Worm (Caenorhabditis elegans) whole organism, late embryonic: Measurements from ENCODE around the gene fbxb-47.

Experiments
- C08G9.2 ChIP-seq: sonication (generic microtip); optimal IDR thresholded peaks from 2 replicates; lab custom pipeline; 2016; ENCODE audit warnings: mild to moderate bottlenecking, missing genetic modification characterization, moderate library complexity, missing compliant biosample characterization
- ceh-19 ChIP-seq: fragments of 200-800 bp; sonication (Bioruptor generic); optimal IDR thresholded peaks from 2 replicates; lab custom pipeline; 2018; ENCODE audit warnings: mild to moderate bottlenecking, missing genetic modification characterization, missing compliant biosample characterization
- ceh-9 ChIP-seq: sonication (generic microtip); optimal IDR thresholded peaks from 2 replicates; lab custom pipeline; 2016; ENCODE audit warnings: mild to moderate bottlenecking, missing genetic modification characterization, inconsistent platforms, missing compliant biosample characterization
- ets-4 ChIP-seq: sonication (generic microtip); optimal IDR thresholded peaks from 2 replicates; lab custom pipeline; 2016; ENCODE audit warnings: missing genetic modification characterization, missing compliant biosample characterization
- eyg-1 ChIP-seq: sonication (generic microtip); optimal IDR thresholded peaks from 2 replicates; lab custom pipeline; 2016; ENCODE audit warnings: missing genotype, missing genetic modification characterization, missing compliant biosample characterization
- fkh-10 ChIP-seq: fragments of 150-350 bp; optimal IDR thresholded peaks from 2 replicates; lab custom pipeline; 2014; ENCODE audit warnings: missing biosample characterization, missing genetic modification reagents, missing genetic modification characterization
- nhr-11 ChIP-seq: fragments of 150-350 bp; optimal IDR thresholded peaks from 2 replicates; lab custom pipeline; 2014; ENCODE audit warnings: missing biosample characterization, missing genetic modification characterization
- pha-4 ChIP-seq: fragments of 150-350 bp; optimal IDR thresholded peaks from 2 replicates; lab custom pipeline; 2018; ENCODE audit warnings: missing biosample characterization, missing genetic modification reagents, missing genetic modification characterization
- pqm-1 ChIP-seq: sonication (generic microtip); optimal IDR thresholded peaks from 2 replicates; lab custom pipeline; 2016; ENCODE audit warnings: missing genetic modification characterization, missing compliant biosample characterization
- syd-9 ChIP-seq: sonication (generic microtip); optimal IDR thresholded peaks from 2 replicates; lab custom pipeline; 2016; ENCODE audit warnings: mild to moderate bottlenecking, missing genetic modification characterization, moderate library complexity, missing compliant biosample characterization
- unc-86 ChIP-seq: sonication (generic microtip); optimal IDR thresholded peaks from 2 replicates; lab custom pipeline; 2016; ENCODE audit warnings: missing genetic modification characterization, missing compliant biosample characterization

DNA sequence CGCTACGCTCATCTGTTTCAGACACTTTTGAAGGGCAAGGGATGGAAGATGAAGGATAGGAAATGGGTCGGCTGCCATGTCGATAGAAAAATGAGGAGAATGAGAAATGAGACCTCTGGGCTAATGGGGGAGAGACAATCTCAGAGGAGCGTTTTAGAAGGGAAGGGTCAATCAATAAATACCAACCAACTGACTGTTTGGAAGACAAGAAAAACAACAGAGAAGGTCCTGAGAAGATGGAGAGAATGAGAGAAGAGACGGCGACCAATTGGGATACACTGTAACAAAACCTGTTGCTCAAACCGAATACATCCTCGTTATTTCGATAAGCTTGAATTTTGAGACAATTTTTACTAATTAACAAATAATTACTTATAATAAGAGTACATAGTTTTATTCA is 49.9 kb downstream of the fbxb-47 start, which contains the start of gene fbxb-15:
- TF ChIP-seq nhr-11 (tag; lab: Kevin White, UChicago) (no peak), pha-4 (tag; lab: Kevin White, UChicago) (no peak), ceh-9 (tag; lab: Kevin White, UChicago) (no peak), ets-4 (tag; lab: Kevin White, UChicago) (no peak), fkh-10 (GFP tag; lab: Kevin White, UChicago) (no peak), syd-9 (tag; lab: Kevin White, UChicago) (no peak), eyg-1 (tag; lab: Kevin White, UChicago) (no peak), ceh-19 (GFP tag; lab: Kevin White, UChicago) (no peak), unc-86 (no peak), C08G9.2 (tag; lab: Kevin White, UChicago) (no peak), pqm-1 (no peak)
